Worm (Caenorhabditis elegans): ENCODE data around the gene col-83.

DNA sequence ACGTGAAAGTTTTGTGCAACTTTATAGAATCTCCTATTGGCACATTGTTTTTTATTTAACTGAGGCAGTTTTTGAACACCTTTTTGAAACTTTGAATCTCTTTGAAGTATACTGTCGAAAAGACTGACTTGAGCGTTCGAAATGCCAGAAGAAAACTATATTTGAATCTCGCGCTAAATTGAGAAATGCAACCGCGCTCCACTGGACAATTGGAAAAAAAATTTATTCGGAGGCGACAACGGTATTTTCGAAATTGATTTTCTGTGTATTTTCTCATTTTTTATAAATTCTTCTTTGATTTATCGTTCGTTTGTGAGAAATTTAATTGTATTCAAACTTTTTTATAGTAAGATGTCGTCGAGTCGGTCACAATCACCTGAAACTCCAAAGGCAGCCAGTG lies 23.7 kb downstream of the col-83 start, which contains the start of gene let-858:
- no peak for TF ChIP-seq unc-62 (GFP tag; optimal IDR thresholded peaks at IDR 0.05)
- peak; percentile 67 for TF ChIP-seq lsy-2 (tag; optimal IDR thresholded peaks at IDR 0.05)
- TF ChIP-seq nhr-12 (tag; optimal IDR thresholded peaks at IDR 0.05): no peak
- peak; percentile 47 for TF ChIP-seq pha-4 (tag; optimal IDR thresholded peaks at IDR 0.05)
- TF ChIP-seq ces-1 (GFP tag; optimal IDR thresholded peaks at IDR 0.05): peak; percentile 51
- no peak for TF ChIP-seq elt-1 (tag; optimal IDR thresholded peaks at IDR 0.05; ENCODE audit: borderline replicate concordance, insufficient read depth)
- no peak for TF ChIP-seq unc-39 (tag; optimal IDR thresholded peaks at IDR 0.05)
- no peak for TF ChIP-seq mab-5 (tag; optimal IDR thresholded peaks at IDR 0.05)
- TF ChIP-seq mep-1 (tag; optimal IDR thresholded peaks at IDR 0.05): peak; percentile 61
- TF ChIP-seq nhr-28 (tag; optimal IDR thresholded peaks at IDR 0.05): no peak
- no peak for TF ChIP-seq ztf-11 (tag; optimal IDR thresholded peaks at IDR 0.05)
- peak; percentile 18 for TF ChIP-seq hlh-1 (tag; optimal IDR thresholded peaks at IDR 0.05)

All from whole organism, mixed stage, embryonic.